Worm (Caenorhabditis elegans): Measurements from ENCODE around the gene F44E2.7.

Gene F44E2.7

ce11 chrIII:8801352-8801863, 46.9 kb downstream of the F44E2.7 start:
- TF ChIP-seq blmp-1 (tag; optimal IDR thresholded peaks at IDR 0.05) (peak; percentile 31), ceh-43 (GFP tag; optimal IDR thresholded peaks at IDR 0.05) (no peak)

ce11 chrIII:8800796-8801083, 47.5 kb downstream of the F44E2.7 start:
- TF ChIP-seq nhr-2 (tag; optimal IDR thresholded peaks at IDR 0.05): no peak
- TF ChIP-seq lsy-2 (tag; optimal IDR thresholded peaks at IDR 0.05): no peak
- no peak for TF ChIP-seq nhr-28 (tag; optimal IDR thresholded peaks at IDR 0.05)
- TF ChIP-seq pha-4 (tag; optimal IDR thresholded peaks at IDR 0.05): no peak
- no peak for TF ChIP-seq bed-3 (GFP tag; optimal IDR thresholded peaks at IDR 0.05)
- TF ChIP-seq elt-1 (tag; optimal IDR thresholded peaks at IDR 0.05; ENCODE audit: borderline replicate concordance, insufficient read depth): no peak
- TF ChIP-seq lin-13 (tag; optimal IDR thresholded peaks at IDR 0.05): no peak
- TF ChIP-seq mep-1 (tag; optimal IDR thresholded peaks at IDR 0.05): no peak
- no peak for TF ChIP-seq unc-62 (GFP tag; optimal IDR thresholded peaks at IDR 0.05)
- TF ChIP-seq nhr-12 (tag; optimal IDR thresholded peaks at IDR 0.05): no peak
- no peak for TF ChIP-seq ztf-11 (tag; optimal IDR thresholded peaks at IDR 0.05)
- no peak for TF ChIP-seq zip-8 (tag; optimal IDR thresholded peaks at IDR 0.05)
- no peak for TF ChIP-seq nhr-237 (tag; optimal IDR thresholded peaks at IDR 0.05)
- TF ChIP-seq mls-2 (tag; optimal IDR thresholded peaks at IDR 0.05): no peak
- TF ChIP-seq snpc-4 (tag; optimal IDR thresholded peaks at IDR 0.05): no peak

ce11 chrIII:8799964-8800795, 48.1 kb downstream of the F44E2.7 start, which contains the start of gene F54F2.6:
Gene F54F2.6, minus strand, starts transcription at chrIII:8800701.
- TF ChIP-seq mep-1 (tag; optimal IDR thresholded peaks at IDR 0.05) (no peak), ces-1 (GFP tag; optimal IDR thresholded peaks at IDR 0.05) (peak; percentile 87), unc-62 (GFP tag; optimal IDR thresholded peaks at IDR 0.05) (peak; percentile 96), drap-1 (GFP tag; optimal IDR thresholded peaks at IDR 0.05) (peak; percentile 56), zip-8 (tag; optimal IDR thresholded peaks at IDR 0.05) (peak; percentile 11), unc-120 (tag; optimal IDR thresholded peaks at IDR 0.05; ENCODE audit: poor library complexity, severe bottlenecking) (peak; percentile 93), lin-32 (GFP tag; optimal IDR thresholded peaks at IDR 0.05) (no peak), nhr-237 (tag; optimal IDR thresholded peaks at IDR 0.05) (peak; percentile 72), lin-13 (tag; optimal IDR thresholded peaks at IDR 0.05) (peak; percentile 53), ceh-43 (GFP tag; optimal IDR thresholded peaks at IDR 0.05) (no peak), ceh-83 (GFP tag; optimal IDR thresholded peaks at IDR 0.05) (no peak), unc-39 (tag; optimal IDR thresholded peaks at IDR 0.05) (no peak), elt-3 (tag; optimal IDR thresholded peaks at IDR 0.05) (peak; percentile 39), blmp-1 (tag; optimal IDR thresholded peaks at IDR 0.05) (no peak), ztf-11 (tag; optimal IDR thresholded peaks at IDR 0.05) (peak; percentile 66), nhr-12 (tag; optimal IDR thresholded peaks at IDR 0.05) (peak; percentile 33), M03D4.4 (tag; optimal IDR thresholded peaks at IDR 0.05) (peak; percentile 80), mab-5 (tag; optimal IDR thresholded peaks at IDR 0.05) (no peak), tbx-8 (GFP tag; optimal IDR thresholded peaks at IDR 0.05) (peak; percentile 14), nhr-2 (tag; optimal IDR thresholded peaks at IDR 0.05) (peak; percentile 63), nhr-28 (tag; optimal IDR thresholded peaks at IDR 0.05) (no peak), snpc-4 (tag; optimal IDR thresholded peaks at IDR 0.05) (no peak), mls-2 (tag; optimal IDR thresholded peaks at IDR 0.05) (peak; percentile 92), ceh-39 (tag; optimal IDR thresholded peaks at IDR 0.05) (no peak), flh-1 (GFP tag; optimal IDR thresholded peaks at IDR 0.05) (no peak), hlh-1 (tag; optimal IDR thresholded peaks at IDR 0.05) (peak; percentile 83), nhr-76 (tag; optimal IDR thresholded peaks at IDR 0.05) (no peak), pha-4 (tag; optimal IDR thresholded peaks at IDR 0.05) (peak; percentile 78), elt-1 (tag; optimal IDR thresholded peaks at IDR 0.05; ENCODE audit: borderline replicate concordance, insufficient read depth) (no peak), ham-2 (GFP tag; optimal IDR thresholded peaks at IDR 0.05) (peak; percentile 65), sem-2 (GFP tag; optimal IDR thresholded peaks at IDR 0.05) (no peak), lsy-2 (tag; optimal IDR thresholded peaks at IDR 0.05) (peak; percentile 58), bed-3 (GFP tag; optimal IDR thresholded peaks at IDR 0.05) (no peak), cnd-1 (tag; optimal IDR thresholded peaks at IDR 0.05) (peak; percentile 60), sptf-1 (tag; optimal IDR thresholded peaks at IDR 0.05) (peak; percentile 78)

Data from whole organism, mixed stage, embryonic.